Worm (Caenorhabditis elegans): ENCODE data around the gene uev-2.

uev-2 gene

ce11 chrIII:5621236-5621635 is 38.3 kb downstream of the uev-2 start (continued):
- TF ChIP-seq egl-27 (tag; optimal IDR thresholded peaks at IDR 0.05): no peak
- TF ChIP-seq aha-1 (tag): peak; percentile 8
- no peak for TF ChIP-seq aly-2 (tag; optimal IDR thresholded peaks at IDR 0.05)
- no peak for TF ChIP-seq mdt-29 (GFP tag; IDR thresholded peaks at IDR 0.05)
- TF ChIP-seq lin-13 (GFP tag; optimal IDR thresholded peaks at IDR 0.05): peak; percentile 11
- TF ChIP-seq dmd-8 (GFP tag; IDR thresholded peaks at IDR 0.05): no peak
- no peak for TF ChIP-seq ctbp-1 (GFP tag; IDR thresholded peaks at IDR 0.05)
- no peak for TF ChIP-seq nhr-10 (tag; optimal IDR thresholded peaks at IDR 0.05)
- TF ChIP-seq unc-130 (GFP tag; optimal IDR thresholded peaks at IDR 0.05): no peak
- TF ChIP-seq dpl-1 (GFP tag; optimal IDR thresholded peaks at IDR 0.05): peak; percentile 46
- TF ChIP-seq lim-7 (GFP tag; IDR thresholded peaks at IDR 0.05): no peak
- TF ChIP-seq saeg-2 (GFP tag; IDR thresholded peaks at IDR 0.05): no peak
- no peak for TF ChIP-seq daf-12 (tag; optimal IDR thresholded peaks at IDR 0.05)
- TF ChIP-seq daf-8 (GFP tag; IDR thresholded peaks at IDR 0.05): no peak
- peak in 1 of 2 experiments; percentile 16 for TF ChIP-seq daf-16 (GFP tag; optimal IDR thresholded peaks at IDR 0.05)
- TF ChIP-seq daf-16 (tag; optimal IDR thresholded peaks at IDR 0.05): peak; percentile 40
- TF ChIP-seq cey-2 (tag; optimal IDR thresholded peaks at IDR 0.05; ENCODE audit: borderline replicate concordance, insufficient read depth): no peak
- no peak for TF ChIP-seq zag-1 (tag; optimal IDR thresholded peaks at IDR 0.05)
- TF ChIP-seq vab-7 (GFP tag; IDR thresholded peaks at IDR 0.05): no peak
- TF ChIP-seq madf-9 (GFP tag; conservative IDR thresholded peaks at IDR 0.05): no peak
- no peak for TF ChIP-seq snpc-4 (tag; optimal IDR thresholded peaks at IDR 0.05)
- no peak for TF ChIP-seq tra-1 (GFP tag; IDR thresholded peaks at IDR 0.05)
- no peak for TF ChIP-seq ces-1 (GFP tag; optimal IDR thresholded peaks at IDR 0.05)
- peak; percentile 62 for TF ChIP-seq mes-2 (tag; optimal IDR thresholded peaks at IDR 0.05; ENCODE audit: poor library complexity, severe bottlenecking)
- no peak for TF ChIP-seq ceh-82 (tag; optimal IDR thresholded peaks at IDR 0.05)
- TF ChIP-seq ZK337.2 (GFP tag; IDR thresholded peaks at IDR 0.05): no peak
- TF ChIP-seq ztf-7 (tag; optimal IDR thresholded peaks at IDR 0.05): no peak
- TF ChIP-seq nhr-6 (tag; optimal IDR thresholded peaks at IDR 0.05): no peak
- no peak for TF ChIP-seq nhr-76 (tag; optimal IDR thresholded peaks at IDR 0.05)
- no peak for TF ChIP-seq zfp-2 (tag; optimal IDR thresholded peaks at IDR 0.05)
- peak in 1 of 2 experiments; percentile 39 for TF ChIP-seq unc-62 (GFP tag; optimal IDR thresholded peaks at IDR 0.05 in 1 of 2)
- TF ChIP-seq unc-62 (tag; optimal IDR thresholded peaks at IDR 0.05): no peak
- no peak for TF ChIP-seq nhr-111 (GFP tag; optimal IDR thresholded peaks at IDR 0.05)
- no peak for TF ChIP-seq nhr-42 (GFP tag; IDR thresholded peaks at IDR 0.05)
- TF ChIP-seq gei-8 (GFP tag; optimal IDR thresholded peaks at IDR 0.05): no peak
- no peak for TF ChIP-seq php-3 (GFP tag; IDR thresholded peaks at IDR 0.05)
- peak; percentile 69 for TF ChIP-seq fkh-10 (GFP tag; optimal IDR thresholded peaks at IDR 0.05)
- TF ChIP-seq Y48G9A.11 (GFP tag; IDR thresholded peaks at IDR 0.05): no peak
- no peak for TF ChIP-seq ceh-62 (tag; optimal IDR thresholded peaks at IDR 0.05)
- peak; percentile 29 for TF ChIP-seq F37D6.2 (tag; optimal IDR thresholded peaks at IDR 0.05)
- peak; percentile 86 for TF ChIP-seq nhr-28 (tag; optimal IDR thresholded peaks at IDR 0.05)
- TF ChIP-seq lin-38 (GFP tag; IDR thresholded peaks at IDR 0.05): no peak
- TF ChIP-seq set-16 (GFP tag; IDR thresholded peaks at IDR 0.05): peak; percentile 35; the same call in 1 of the 2 replicates
- no peak for TF ChIP-seq F26F4.8 (GFP tag; conservative IDR thresholded peaks at IDR 0.05)
- no peak for TF ChIP-seq lin-1 (GFP tag; IDR thresholded peaks at IDR 0.05)
- TF ChIP-seq nhr-77 (tag; optimal IDR thresholded peaks at IDR 0.05): peak; percentile 65
- TF ChIP-seq hlh-30 (tag; optimal IDR thresholded peaks at IDR 0.05; ENCODE audit: insufficient read depth): peak; percentile 86
- peak; percentile 84 for TF ChIP-seq nhr-11 (tag; optimal IDR thresholded peaks at IDR 0.05)
- TF ChIP-seq F44E2.7 (GFP tag; IDR thresholded peaks at IDR 0.05): no peak
- peak; percentile 18 for TF ChIP-seq nhr-102 (tag; optimal IDR thresholded peaks at IDR 0.05)
- peak; percentile 43 for TF ChIP-seq pqm-1 (tag; optimal IDR thresholded peaks at IDR 0.05)
- peak in 1 of 2 experiments; percentile 46 for TF ChIP-seq hif-1 (tag; optimal IDR thresholded peaks at IDR 0.05)
- no peak for TF ChIP-seq Y105C5A.15 (GFP tag; IDR thresholded peaks at IDR 0.05)
- TF ChIP-seq ztf-11 (tag; optimal IDR thresholded peaks at IDR 0.05): no peak
